Fruit fly (Drosophila melanogaster) whole organism, embryonic: Measurements from ENCODE around the gene Ddc.

ENCODE experiments used
- ATbp ChIP-seq: fragments of 200-800 bp; sonication (Bioruptor generic); optimal IDR thresholded peaks from 2 replicates; lab custom pipeline; 2017; ENCODE audit warnings: missing biosample characterization, mild to moderate bottlenecking, missing genetic modification characterization, missing genetic modification reagents
- Awh ChIP-seq: fragments of 200-800 bp; sonication (Bioruptor generic); IDR thresholded peaks from 2 replicates; pipeline ENCODE4, ENCODE4 v1.3.6; 2022; ENCODE audit warnings: missing biosample characterization, missing genetic modification characterization
- CG10209 ChIP-seq: fragments of 200-800 bp; sonication (Bioruptor generic); optimal IDR thresholded peaks from 3 replicates; lab custom pipeline; 2017; ENCODE audit warnings: missing biosample characterization, mild to moderate bottlenecking, missing genetic modification characterization, missing genetic modification reagents
- CG11456 ChIP-seq: fragments of 200-800 bp; sonication (Bioruptor generic); IDR thresholded peaks from 3 replicates; pipeline ENCODE4 v1.3.6; 2022; ENCODE audit warnings: missing biosample characterization, missing genetic modification characterization
- CG12299 ChIP-seq: fragments of 200-800 bp; sonication (Bioruptor generic); optimal IDR thresholded peaks from 2 replicates; lab custom pipeline; 2018; ENCODE audit warnings: missing biosample characterization, mild to moderate bottlenecking, missing genetic modification characterization
- CG1233 ChIP-seq: fragments of 200-800 bp; sonication (Bioruptor generic); optimal IDR thresholded peaks from 4 replicates; lab custom pipeline; 2018; ENCODE audit warnings: missing biosample characterization, mild to moderate bottlenecking, missing genetic modification characterization
- CG12744 ChIP-seq: fragments of 200-800 bp; sonication (Bioruptor generic); optimal IDR thresholded peaks from 2 replicates; lab custom pipeline; 2016; ENCODE audit warnings: missing biosample characterization, missing genetic modification characterization
- CG14965 ChIP-seq: fragments of 200-800 bp; sonication (Bioruptor generic); optimal IDR thresholded peaks from 2 replicates; lab custom pipeline; 2016; ENCODE audit warnings: missing biosample characterization, missing genetic modification characterization, borderline replicate concordance
- CG15011 ChIP-seq: fragments of 200-800 bp; sonication (Bioruptor generic); optimal IDR thresholded peaks from 3 replicates; lab custom pipeline; 2018; ENCODE audit warnings: missing biosample characterization, mild to moderate bottlenecking, missing genetic modification characterization
- CG17802 ChIP-seq: fragments of 200-800 bp; sonication (Bioruptor generic); optimal IDR thresholded peaks from 2 replicates; lab custom pipeline; 2018; ENCODE audit warnings: missing biosample characterization, mild to moderate bottlenecking, missing genetic modification characterization, moderate library complexity
- CG18619 ChIP-seq: fragments of 200-800 bp; sonication (Bioruptor generic); optimal IDR thresholded peaks from 3 replicates; lab custom pipeline; 2017; ENCODE audit warnings: missing biosample characterization, mild to moderate bottlenecking, missing genetic modification characterization
- CG31365 ChIP-seq: fragments of 200-800 bp; sonication (Bioruptor generic); optimal IDR thresholded peaks from 2 replicates; lab custom pipeline; 2018; ENCODE audit warnings: missing biosample characterization, mild to moderate bottlenecking, missing genetic modification characterization
- CG42726 ChIP-seq: fragments of 200-800 bp; sonication (Bioruptor generic); IDR thresholded peaks from 2 replicates; pipeline ENCODE4 v1.3.6; 2022; ENCODE audit warnings: missing biosample characterization, missing genetic modification characterization; ENCODE audit not compliant: partially characterized antibody
- CG4360 ChIP-seq: fragments of 200-800 bp; sonication (Bioruptor generic); IDR thresholded peaks from 2 replicates; pipeline ENCODE4 v1.3.6; 2022; ENCODE audit warnings: missing biosample characterization, missing genetic modification characterization
- CG43689 ChIP-seq: fragments of 200-800 bp; sonication (Bioruptor generic); IDR thresholded peaks from 2 replicates; pipeline ENCODE4 v1.3.6; 2022; ENCODE audit warnings: missing biosample characterization, missing genetic modification characterization
- CG4404 ChIP-seq: fragments of 200-800 bp; sonication (Bioruptor generic); IDR thresholded peaks from 2 replicates; pipeline ENCODE4 v1.3.6; 2022; ENCODE audit warnings: missing biosample characterization, missing genetic modification characterization
- CG6254 ChIP-seq: fragments of 200-800 bp; sonication (Bioruptor generic); optimal IDR thresholded peaks from 3 replicates; lab custom pipeline; 2017; ENCODE audit warnings: mild to moderate bottlenecking, missing biosample characterization, missing genetic modification reagents, missing genetic modification characterization
- CG6654 ChIP-seq: fragments of 200-800 bp; sonication (Bioruptor generic); optimal IDR thresholded peaks from 2 replicates; lab custom pipeline; 2017; ENCODE audit warnings: missing biosample characterization, mild to moderate bottlenecking, missing genetic modification characterization
- CG8290 ChIP-seq, 3 experiments: fragments of 200-800 bp; sonication (Bioruptor generic); optimal IDR thresholded peaks; 2 replicates each; lab custom pipeline; 2016 to 2019; ENCODE audit warnings: missing biosample characterization in 3 of 3, missing genetic modification characterization in 3 of 3, mild to moderate bottlenecking in 2 of 3, moderate library complexity in 1 of 3
- CG8924 ChIP-seq: fragments of 200-800 bp; optimal IDR thresholded peaks from 3 replicates; lab custom pipeline; 2019; ENCODE audit warnings: missing biosample characterization, mild to moderate bottlenecking, missing genetic modification characterization, moderate library complexity
- CG9215 ChIP-seq: fragments of 200-800 bp; sonication (Bioruptor generic); IDR thresholded peaks from 2 replicates; pipeline ENCODE4 v1.3.6; 2022; ENCODE audit warnings: missing biosample characterization, missing genetic modification characterization
- CoRest ChIP-seq: fragments of 200-800 bp; sonication (Bioruptor generic); optimal IDR thresholded peaks from 3 replicates; lab custom pipeline; 2018; ENCODE audit warnings: missing biosample characterization, mild to moderate bottlenecking, missing genetic modification characterization, moderate library complexity
- Doc3 ChIP-seq: fragments of 200-800 bp; sonication (Bioruptor generic); IDR thresholded peaks from 3 replicates; pipeline ENCODE4 v1.3.6; 2022; ENCODE audit warnings: missing biosample characterization, missing genetic modification characterization; ENCODE audit not compliant: partially characterized antibody
- Drgx ChIP-seq: fragments of 200-800 bp; sonication (Bioruptor generic); IDR thresholded peaks from 2 replicates; pipeline ENCODE4 v1.3.6; 2022; ENCODE audit warnings: missing biosample characterization, missing genetic modification characterization
- E2f2 ChIP-seq: fragments of 200-800 bp; sonication (Bioruptor generic); IDR thresholded peaks from 2 replicates; pipeline ENCODE4 v1.3.6; 2022; ENCODE audit warnings: missing biosample characterization, missing genetic modification characterization
- Elba2 ChIP-seq: fragments of 200-800 bp; sonication (Bioruptor generic); optimal IDR thresholded peaks from 3 replicates; lab custom pipeline; 2016; ENCODE audit warnings: missing biosample characterization, missing genetic modification characterization
- Fer3 ChIP-seq: fragments of 200-800 bp; sonication (Bioruptor generic); optimal IDR thresholded peaks from 2 replicates; lab custom pipeline; 2018; ENCODE audit warnings: missing biosample characterization, mild to moderate bottlenecking, missing genetic modification characterization, moderate library complexity
- GATAe ChIP-seq: fragments of 200-800 bp; sonication (Bioruptor generic); conservative IDR thresholded peaks from 2 replicates; pipeline ENCODE4 v1.3.6; 2022; ENCODE audit warnings: missing biosample characterization, missing genetic modification characterization
- Hr51 ChIP-seq, 2 experiments: fragments of 200-800 bp; sonication (Bioruptor generic); optimal IDR thresholded peaks; 2 replicates in 1 of 2; 3 replicates in 1 of 2; lab custom pipeline; 2016 to 2018; ENCODE audit warnings: missing biosample characterization in 2 of 2, missing genetic modification characterization in 2 of 2, mild to moderate bottlenecking in 1 of 2, moderate library complexity in 1 of 2
- Rx ChIP-seq: fragments of 200-800 bp; sonication (Bioruptor generic); IDR thresholded peaks from 2 replicates; pipeline ENCODE4 v1.3.6; 2022; ENCODE audit warnings: missing biosample characterization, missing genetic modification characterization
- Sin3A ChIP-seq: fragments of >200 bp; optimal IDR thresholded peaks from 2 replicates; lab custom pipeline; 2018
- ac ChIP-seq: fragments of 200-800 bp; sonication (Bioruptor generic); optimal IDR thresholded peaks from 3 replicates; lab custom pipeline; 2017; ENCODE audit warnings: missing biosample characterization, mild to moderate bottlenecking, missing genetic modification characterization
- ara ChIP-seq: fragments of 200-800 bp; sonication (Bioruptor generic); IDR thresholded peaks from 2 replicates; pipeline ENCODE4 v1.3.6; 2022; ENCODE audit warnings: missing biosample characterization, missing genetic modification characterization
- btn ChIP-seq: fragments of 200-800 bp; sonication (Bioruptor generic); optimal IDR thresholded peaks from 2 replicates; lab custom pipeline; 2016; ENCODE audit warnings: missing biosample characterization, missing genetic modification characterization
- caup ChIP-seq: fragments of 200-800 bp; sonication (Bioruptor generic); optimal IDR thresholded peaks from 3 replicates; lab custom pipeline; 2017; ENCODE audit warnings: missing biosample characterization, mild to moderate bottlenecking, missing genetic modification characterization, moderate library complexity; ENCODE audit not compliant: severe bottlenecking
- corto ChIP-seq: fragments of 200-800 bp; sonication (Bioruptor generic); optimal IDR thresholded peaks from 2 replicates; lab custom pipeline; 2016; ENCODE audit warnings: missing biosample characterization, mild to moderate bottlenecking, missing genetic modification characterization, moderate library complexity
- gsb ChIP-seq: fragments of 200-800 bp; sonication (Bioruptor generic); IDR thresholded peaks from 2 replicates; pipeline ENCODE4 v1.3.6; 2022; ENCODE audit warnings: missing biosample characterization, missing genetic modification characterization
- hbn ChIP-seq: fragments of 200-800 bp; sonication (Bioruptor generic); IDR thresholded peaks from 2 replicates; pipeline ENCODE4 v1.3.6; 2022; ENCODE audit warnings: missing biosample characterization, missing genetic modification characterization; ENCODE audit not compliant: partially characterized antibody
- kay ChIP-seq: fragments of 200-800 bp; sonication (Bioruptor generic); optimal IDR thresholded peaks from 2 replicates; lab custom pipeline; 2016; ENCODE audit warnings: missing biosample characterization, missing genetic modification characterization
- lov ChIP-seq, 2 experiments: fragments of 200-800 bp in 1 of 2; fragments of >200 bp in 1 of 2; sonication (Bioruptor generic) in 1 of 2; IDR thresholded peaks in 1 of 2; optimal IDR thresholded peaks in 1 of 2; 2 replicates in 1 of 2; 3 replicates in 1 of 2; pipeline versions ENCODE4 v1.3.6 to Lab custom; 2017 to 2022; ENCODE audit warnings: missing biosample characterization in 1 of 2, missing genetic modification characterization in 1 of 2
- nom ChIP-seq: fragments of 200-800 bp; sonication (Bioruptor generic); optimal IDR thresholded peaks from 2 replicates; lab custom pipeline; 2017; ENCODE audit warnings: missing biosample characterization, missing genetic modification characterization, mild to moderate bottlenecking, moderate library complexity, missing genetic modification reagents
- odd ChIP-seq: fragments of 200-800 bp; sonication (Bioruptor generic); optimal IDR thresholded peaks from 2 replicates; lab custom pipeline; 2017; ENCODE audit warnings: missing biosample characterization, mild to moderate bottlenecking, missing genetic modification characterization
- onecut ChIP-seq: fragments of 200-800 bp; sonication (Bioruptor generic); IDR thresholded peaks from 2 replicates; pipeline ENCODE4 v1.3.6; 2022; ENCODE audit warnings: missing biosample characterization, missing genetic modification characterization
- psq ChIP-seq: fragments of 200-800 bp; sonication (Bioruptor generic); optimal IDR thresholded peaks from 2 replicates; lab custom pipeline; 2017; ENCODE audit warnings: missing biosample characterization, missing genetic modification characterization
- ranshi ChIP-seq: fragments of 200-800 bp; sonication (Bioruptor generic); IDR thresholded peaks from 2 replicates; pipeline ENCODE4 v1.3.6; 2022; ENCODE audit warnings: missing biosample characterization, missing genetic modification characterization
- sima ChIP-seq: fragments of 200-800 bp; sonication (Bioruptor generic); optimal IDR thresholded peaks from 2 replicates; lab custom pipeline; 2016; ENCODE audit warnings: missing biosample characterization, missing genetic modification characterization
- so ChIP-seq: fragments of 200-800 bp; sonication (Bioruptor generic); IDR thresholded peaks from 3 replicates; pipeline ENCODE4 v1.3.6; 2022; ENCODE audit warnings: missing biosample characterization, missing genetic modification characterization
- ssp ChIP-seq: fragments of 200-800 bp; sonication (Bioruptor generic); IDR thresholded peaks from 2 replicates; pipeline ENCODE4 v1.3.6; 2022; ENCODE audit warnings: missing biosample characterization, missing genetic modification characterization
- trh ChIP-seq: fragments of 200-800 bp; sonication (Bioruptor generic); optimal IDR thresholded peaks from 2 replicates; lab custom pipeline; 2016; ENCODE audit warnings: missing biosample characterization, missing genetic modification characterization
- tx ChIP-seq: fragments of 200-800 bp; sonication (Bioruptor generic); optimal IDR thresholded peaks from 2 replicates; lab custom pipeline; 2016; ENCODE audit warnings: missing biosample characterization, missing genetic modification characterization

Ddc gene

DNA sequence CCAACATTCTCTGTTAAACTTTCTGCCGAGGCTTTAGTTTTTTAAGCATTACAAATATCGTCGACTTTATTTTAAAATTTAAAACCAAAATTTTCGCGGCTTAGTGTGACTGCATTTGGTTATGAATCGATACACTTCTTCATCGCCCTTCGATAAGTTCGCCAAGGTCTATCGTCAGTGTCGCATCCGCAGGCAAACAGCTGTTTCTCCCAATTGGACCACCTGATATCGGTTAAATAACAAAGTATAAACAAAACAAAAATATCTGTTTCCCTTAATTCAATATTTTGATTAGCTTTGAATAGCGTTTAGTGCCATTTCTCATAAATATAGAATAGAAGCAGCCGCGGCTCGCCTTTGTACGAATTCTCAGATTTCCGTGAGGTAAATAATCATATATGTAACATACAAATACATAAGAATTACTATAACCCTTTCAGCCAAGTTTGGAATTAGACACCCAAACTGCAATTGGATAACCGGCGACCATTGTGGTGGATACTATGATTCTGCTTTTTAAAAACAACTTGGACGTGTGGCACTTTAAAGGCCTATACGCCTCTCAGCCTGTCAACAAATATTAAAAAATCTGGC, 5.8 kb downstream of the Ddc start, which contains the start of gene CG10561 (continued):
- no peak for TF ChIP-seq CG31365 (tag; lab: Kevin White, UChicago)
- no peak for TF ChIP-seq btn
- TF ChIP-seq trh (GFP tag; lab: Kevin White, UChicago), result no peak
- TF ChIP-seq GATAe, result no peak
- TF ChIP-seq CG8290 (GFP tag; optimal IDR thresholded peaks at IDR 0.05; lab: Kevin White, UChicago), result no peak
- TF ChIP-seq CG8290 (tag; optimal IDR thresholded peaks at IDR 0.05; lab: Kevin White, UChicago), result no peak
- TF ChIP-seq ATbp (GFP tag; lab: Kevin White, UChicago), result no peak
- TF ChIP-seq CG6254 (GFP tag; lab: Kevin White, UChicago), result no peak
- TF ChIP-seq ranshi (GFP tag; lab: Robert Waterston, UW), result no peak
- TF ChIP-seq odd (GFP tag; lab: Kevin White, UChicago), result no peak
- no peak for TF ChIP-seq Drgx (GFP tag; lab: Robert Waterston, UW)
- TF ChIP-seq Rx, result no peak
- TF ChIP-seq CG12744 (GFP tag; lab: Kevin White, UChicago), result no peak
- no peak for TF ChIP-seq Fer3 (tag; lab: Kevin White, UChicago)
- no peak for TF ChIP-seq CG15011 (GFP tag; lab: Kevin White, UChicago)
- no peak for TF ChIP-seq CG12299
- TF ChIP-seq E2f2 (GFP tag; lab: Robert Waterston, UW), result peak; percentile 97
- TF ChIP-seq psq (GFP tag; lab: Kevin White, UChicago), result no peak
- no peak for TF ChIP-seq CG4360 (GFP tag; lab: Robert Waterston, UW)
- no peak for TF ChIP-seq caup (GFP tag; lab: Kevin White, UChicago)
- TF ChIP-seq corto (GFP tag; lab: Kevin White, UChicago), result no peak
- no peak for TF ChIP-seq CG14965 (GFP tag; lab: Kevin White, UChicago)
- no peak for TF ChIP-seq Sin3A (lab: Kevin White, UChicago)
- peak; percentile 78 for TF ChIP-seq hbn (GFP tag; lab: Robert Waterston, UW)
- no peak for TF ChIP-seq so (GFP tag; lab: Robert Waterston, UW)
- TF ChIP-seq CG1233 (GFP tag; lab: Kevin White, UChicago), result no peak
- no peak for TF ChIP-seq lov (optimal IDR thresholded peaks at IDR 0.05; lab: Kevin White, UChicago)
- TF ChIP-seq lov (GFP tag; IDR thresholded peaks at IDR 0.05; lab: Robert Waterston, UW), result no peak
- TF ChIP-seq ssp (GFP tag; lab: Robert Waterston, UW), result no peak
- TF ChIP-seq CG43689, result no peak
- no peak for TF ChIP-seq gsb (GFP tag; lab: Robert Waterston, UW)
- no peak; the same call in 1 of the 2 replicates for TF ChIP-seq CG42726 (GFP tag; lab: Robert Waterston, UW)
- TF ChIP-seq Elba2 (GFP tag; lab: Kevin White, UChicago), result peak; percentile 90
- no peak for TF ChIP-seq CG17802
- TF ChIP-seq CG6654 (GFP tag; lab: Kevin White, UChicago), result no peak
- TF ChIP-seq Hr51 (GFP tag; optimal IDR thresholded peaks at IDR 0.05; lab: Kevin White, UChicago), result no peak
- TF ChIP-seq kay (GFP tag; lab: Kevin White, UChicago), result no peak
- no peak for TF ChIP-seq sima (GFP tag; lab: Kevin White, UChicago)
- TF ChIP-seq CoRest (tag; lab: Kevin White, UChicago), result no peak
- peak; percentile 14; the same call in 1 of the 2 replicates for TF ChIP-seq onecut (GFP tag; lab: Robert Waterston, UW)
- TF ChIP-seq Doc3 (GFP tag; lab: Robert Waterston, UW), result peak; percentile 25; the same call in 1 of the 3 replicates
- TF ChIP-seq CG18619 (GFP tag; lab: Kevin White, UChicago), result no peak
- no peak for TF ChIP-seq tx (GFP tag; lab: Kevin White, UChicago)
- TF ChIP-seq Awh (GFP tag; lab: Robert Waterston, UW), result no peak
- no peak for TF ChIP-seq CG10209 (GFP tag; lab: Kevin White, UChicago)
- TF ChIP-seq ara (GFP tag; lab: Robert Waterston, UW), result no peak
- TF ChIP-seq nom (GFP tag; lab: Kevin White, UChicago), result no peak
- TF ChIP-seq CG11456, result no peak
- no peak for TF ChIP-seq CG8924 (tag; lab: Kevin White, UChicago)
- TF ChIP-seq ac (GFP tag; lab: Kevin White, UChicago), result no peak
- TF ChIP-seq CG9215, result no peak
- no peak for TF ChIP-seq CG4404 (GFP tag; lab: Robert Waterston, UW)
